Fruit fly (Drosophila melanogaster): ENCODE results near the gene Sfp24C1.
A peak's percentile ranks its signal among the peaks of the same experiment; 100 is the strongest.

Gene Sfp24C1

DNA sequence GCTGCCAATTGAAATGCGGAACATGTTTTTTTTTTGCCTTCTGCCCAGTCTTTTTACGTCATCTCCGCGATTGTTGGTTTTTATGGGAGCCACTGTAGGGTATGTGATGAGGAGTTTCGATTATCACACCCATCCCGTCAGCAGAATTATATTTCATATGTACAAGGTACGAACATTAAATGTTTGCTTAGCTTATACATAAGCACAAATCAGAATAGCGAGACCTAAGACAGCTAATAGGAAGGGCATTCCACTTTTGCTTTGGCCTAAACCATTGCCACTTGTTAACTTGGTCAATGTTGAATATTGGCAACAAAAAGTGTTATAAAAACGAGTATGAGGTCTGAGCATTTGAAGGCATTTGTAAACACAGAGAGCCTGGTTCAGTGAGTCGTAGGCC, 2.8 kb downstream of the Sfp24C1 start, which contains the start of gene CG2816 (continued):
- TF ChIP-seq MBD-R2 (GFP tag; IDR thresholded peaks at IDR 0.05): peak; percentile 18; the same call in 1 of the 2 replicates
- no peak for TF ChIP-seq TFAM (GFP tag; optimal IDR thresholded peaks at IDR 0.05)
- TF ChIP-seq HLH54F (GFP tag; optimal IDR thresholded peaks at IDR 0.05): peak; percentile 72
- no peak for TF ChIP-seq yki (optimal IDR thresholded peaks at IDR 0.05)
- no peak for TF ChIP-seq fd64A (GFP tag; optimal IDR thresholded peaks at IDR 0.05)
- TF ChIP-seq slou (GFP tag; optimal IDR thresholded peaks at IDR 0.05): peak; percentile 14
- TF ChIP-seq B-H1 (GFP tag; IDR thresholded peaks at IDR 0.05): no peak
- no peak for TF ChIP-seq kah (GFP tag; optimal IDR thresholded peaks at IDR 0.05)
- peak; percentile 68; the same call in 1 of the 2 replicates for TF ChIP-seq NFAT (GFP tag; IDR thresholded peaks at IDR 0.05)
- TF ChIP-seq E2f2 (GFP tag; IDR thresholded peaks at IDR 0.05): peak; percentile 41; the same call in 1 of the 2 replicates
- TF ChIP-seq mld (GFP tag; IDR thresholded peaks at IDR 0.05; ENCODE audit: partially characterized antibody): no peak
- no peak for TF ChIP-seq CG11398 (GFP tag; optimal IDR thresholded peaks at IDR 0.05)
- no peak for TF ChIP-seq Sry-δ (GFP tag; optimal IDR thresholded peaks at IDR 0.05)
- no peak for TF ChIP-seq Ravus (GFP tag; IDR thresholded peaks at IDR 0.05)
- no peak for TF ChIP-seq dmrt11E (tag; optimal IDR thresholded peaks at IDR 0.05)
- TF ChIP-seq Tbp (GFP tag; optimal IDR thresholded peaks at IDR 0.05): no peak
- no peak for TF ChIP-seq CG5953 (GFP tag; IDR thresholded peaks at IDR 0.05)
- no peak for TF ChIP-seq CG5245 (GFP tag; optimal IDR thresholded peaks at IDR 0.05)
- peak; percentile 34 for TF ChIP-seq corto (GFP tag; optimal IDR thresholded peaks at IDR 0.05)
- peak; percentile 49; the same call in 1 of the 2 replicates for TF ChIP-seq CG10366 (GFP tag; IDR thresholded peaks at IDR 0.05)
- no peak for TF ChIP-seq CG18764 (GFP tag; optimal IDR thresholded peaks at IDR 0.05)
- peak; percentile 80 for TF ChIP-seq luna (GFP tag; optimal IDR thresholded peaks at IDR 0.05)
- TF ChIP-seq fd102C (GFP tag; optimal IDR thresholded peaks at IDR 0.05): no peak
- TF ChIP-seq zfh1 (GFP tag; IDR thresholded peaks at IDR 0.05): peak; percentile 65; the same call in 2 of the 3 replicates
- peak; percentile 54; the same call in 1 of the 2 replicates for TF ChIP-seq Oaz (GFP tag; IDR thresholded peaks at IDR 0.05)
- no peak for TF ChIP-seq MESR4 (GFP tag; optimal IDR thresholded peaks at IDR 0.05)
- peak; percentile 51 for TF ChIP-seq caup (GFP tag; optimal IDR thresholded peaks at IDR 0.05; ENCODE audit: severe bottlenecking)
- no peak for TF ChIP-seq CG4328 (GFP tag; optimal IDR thresholded peaks at IDR 0.05)
- no peak for TF ChIP-seq Kr (GFP tag; optimal IDR thresholded peaks at IDR 0.05)
- TF ChIP-seq CG31224 (GFP tag; IDR thresholded peaks at IDR 0.05): no peak
- no peak for TF ChIP-seq sens-2 (GFP tag; IDR thresholded peaks at IDR 0.05)
- peak; percentile 98 for TF ChIP-seq Rfx (GFP tag; IDR thresholded peaks at IDR 0.05)
- TF ChIP-seq CG18011 (GFP tag; optimal IDR thresholded peaks at IDR 0.05): peak; percentile 44
- TF ChIP-seq bab2 (GFP tag; optimal IDR thresholded peaks at IDR 0.05): peak; percentile 0
- no peak for TF ChIP-seq unc-4 (GFP tag; IDR thresholded peaks at IDR 0.05; ENCODE audit: partially characterized antibody)
- TF ChIP-seq CG13775 (GFP tag; optimal IDR thresholded peaks at IDR 0.05): peak; percentile 26
- no peak for TF ChIP-seq Hmx (GFP tag; optimal IDR thresholded peaks at IDR 0.05)
- no peak for TF ChIP-seq dimm (GFP tag; IDR thresholded peaks at IDR 0.05)
- TF ChIP-seq tna (GFP tag; IDR thresholded peaks at IDR 0.05; ENCODE audit: partially characterized antibody): no peak
- no peak for TF ChIP-seq CG4820 (GFP tag; optimal IDR thresholded peaks at IDR 0.05)
- TF ChIP-seq CG12942 (GFP tag; optimal IDR thresholded peaks at IDR 0.05): peak; percentile 42
- peak; percentile 75; the same call in 1 of the 2 replicates for TF ChIP-seq cas (GFP tag; IDR thresholded peaks at IDR 0.05)
- TF ChIP-seq pfk (GFP tag; optimal IDR thresholded peaks at IDR 0.05): no peak
- TF ChIP-seq nmo (GFP tag; optimal IDR thresholded peaks at IDR 0.05): no peak
- peak; percentile 55; the same call in 2 of the 3 replicates for TF ChIP-seq CG11695 (GFP tag; IDR thresholded peaks at IDR 0.05)
- TF ChIP-seq CG15011 (GFP tag; optimal IDR thresholded peaks at IDR 0.05): no peak
- peak; percentile 97 for TF ChIP-seq CG2120 (GFP tag; optimal IDR thresholded peaks at IDR 0.05)
- TF ChIP-seq crp (GFP tag; optimal IDR thresholded peaks at IDR 0.05): no peak
- peak; percentile 67 for TF ChIP-seq shn (GFP tag; optimal IDR thresholded peaks at IDR 0.05)
- TF ChIP-seq CkIIα-i1 (GFP tag; IDR thresholded peaks at IDR 0.05): no peak
- no peak for TF ChIP-seq Opbp (GFP tag; IDR thresholded peaks at IDR 0.05; ENCODE audit: partially characterized antibody)
- no peak for TF ChIP-seq ERR (GFP tag; optimal IDR thresholded peaks at IDR 0.05)
